Worm (Caenorhabditis elegans): ENCODE measurements around the gene smg-6.

Gene smg-6

DNA sequence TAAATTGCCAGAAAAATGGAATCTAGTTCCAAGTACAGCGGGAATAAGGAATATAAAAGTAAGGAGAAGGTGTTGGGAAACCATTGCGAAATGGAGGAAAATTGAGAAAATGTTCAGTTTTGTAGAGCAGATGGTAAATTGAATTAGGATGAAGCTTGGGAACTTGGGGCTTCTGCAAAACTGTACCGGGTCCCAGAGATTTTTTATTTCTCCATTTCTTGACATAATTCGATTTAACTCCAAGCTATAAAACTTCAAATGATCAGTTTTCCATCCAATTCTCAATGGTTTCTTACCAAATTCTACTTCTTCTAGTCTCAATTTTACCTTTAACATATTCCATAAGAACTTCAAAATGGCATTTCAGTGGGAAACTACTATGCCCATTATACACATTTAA, 5.5 kb upstream of the smg-6 start, which contains the start of the genes E02H9.9 and E02H9.1:
TSS of gene E02H9.9 (minus strand) at position 101 of the 400 bp plus-strand sequence.
TSS of gene E02H9.1 (plus strand) at position 285 of the 400 bp plus-strand sequence.
- TF ChIP-seq cog-1 (tag; optimal IDR thresholded peaks at IDR 0.05) (no peak), T22C8.4 (GFP tag; IDR thresholded peaks at IDR 0.05) (no peak), tab-1 (GFP tag; IDR thresholded peaks at IDR 0.05) (no peak), ztf-23 (GFP tag; IDR thresholded peaks at IDR 0.05) (no peak), med-1 (GFP tag; optimal IDR thresholded peaks at IDR 0.05; ENCODE audit: insufficient read depth) (no peak), ztf-29 (GFP tag; IDR thresholded peaks at IDR 0.05) (no peak), klf-2 (GFP tag; conservative IDR thresholded peaks at IDR 0.05) (no peak)

DNA sequence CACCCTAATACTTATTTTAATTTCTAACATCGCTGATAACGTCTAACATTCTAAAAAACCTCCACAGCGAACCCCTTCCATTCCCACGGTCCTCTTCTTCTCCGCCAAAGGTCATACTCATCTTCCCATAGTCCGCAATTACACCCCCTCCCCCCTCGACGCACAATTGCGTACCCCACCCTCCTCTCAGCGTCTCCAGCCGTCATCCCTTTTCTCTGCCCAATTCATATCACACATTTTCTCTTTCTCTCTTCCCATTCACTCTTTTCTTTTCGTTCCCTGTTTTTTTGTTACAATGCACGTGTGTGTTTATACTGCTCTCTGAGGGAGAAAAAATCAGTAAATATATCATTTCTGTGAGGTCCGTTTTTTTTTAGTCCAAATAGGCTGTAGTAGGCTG, 1.8 kb upstream of the smg-6 start:
- TF ChIP-seq ztf-23 (GFP tag; IDR thresholded peaks at IDR 0.05), result 0 out of 2 replicates have a peak, but pooled peaks have one; percentile 20
- peak; percentile 78 for TF ChIP-seq flt-1 (GFP tag; IDR thresholded peaks at IDR 0.05)
- TF ChIP-seq ref-1 (GFP tag; conservative IDR thresholded peaks at IDR 0.05), result no peak

DNA sequence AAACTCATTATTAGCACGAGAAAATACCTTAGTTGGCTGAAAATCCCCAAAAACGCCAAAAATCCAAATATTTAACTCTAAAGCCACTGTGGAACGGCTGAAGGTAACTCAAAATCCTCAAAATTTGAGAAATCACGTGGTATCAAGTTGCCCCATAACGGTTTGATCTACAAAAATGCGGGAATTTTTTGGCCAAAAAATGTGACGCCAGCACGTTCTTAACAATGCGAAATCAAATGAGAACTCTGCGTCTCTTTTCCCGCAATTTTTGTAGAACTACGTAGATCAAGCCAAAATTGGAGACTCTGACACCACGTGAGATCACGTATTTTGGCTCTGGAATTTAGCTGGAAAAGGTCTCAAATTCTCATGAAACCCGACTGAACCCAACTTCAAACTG, 1.1 kb downstream of the smg-6 start:
- TF ChIP-seq flt-1 (GFP tag; IDR thresholded peaks at IDR 0.05) (no peak), cog-1 (tag; optimal IDR thresholded peaks at IDR 0.05) (no peak), T22C8.4 (GFP tag; IDR thresholded peaks at IDR 0.05) (no peak), ref-1 (GFP tag; conservative IDR thresholded peaks at IDR 0.05) (no peak), tab-1 (GFP tag; IDR thresholded peaks at IDR 0.05) (no peak), ztf-23 (GFP tag; IDR thresholded peaks at IDR 0.05) (no peak), med-1 (GFP tag; optimal IDR thresholded peaks at IDR 0.05; ENCODE audit: insufficient read depth) (no peak), klf-2 (GFP tag; conservative IDR thresholded peaks at IDR 0.05) (no peak), ztf-29 (GFP tag; IDR thresholded peaks at IDR 0.05) (no peak)

DNA sequence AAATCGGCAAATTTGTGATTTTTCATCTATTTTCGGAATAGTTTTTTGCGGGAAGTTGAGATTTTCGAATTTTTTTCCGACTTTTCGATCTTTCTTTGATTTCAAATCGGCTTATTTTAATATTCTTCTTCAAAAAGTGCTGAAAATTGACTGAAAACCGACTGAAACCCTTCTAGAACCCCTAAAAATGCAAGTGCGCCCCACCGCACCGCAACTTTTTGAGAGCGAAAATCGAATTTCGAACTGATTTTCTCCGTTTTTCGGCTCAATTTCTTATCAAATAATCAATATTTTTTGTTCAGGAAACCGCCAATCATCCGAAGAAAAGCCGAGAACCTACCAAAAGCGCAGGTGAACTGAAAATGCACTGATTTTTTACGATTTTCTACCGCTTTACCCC, 3.6 kb downstream of the smg-6 start:
- TF ChIP-seq ztf-23 (GFP tag; IDR thresholded peaks at IDR 0.05), result no peak
- no peak for TF ChIP-seq cog-1 (tag; optimal IDR thresholded peaks at IDR 0.05)
- TF ChIP-seq klf-2 (GFP tag; conservative IDR thresholded peaks at IDR 0.05), result no peak
- TF ChIP-seq med-1 (GFP tag; optimal IDR thresholded peaks at IDR 0.05; ENCODE audit: insufficient read depth), result no peak
- no peak for TF ChIP-seq tab-1 (GFP tag; IDR thresholded peaks at IDR 0.05)
- no peak for TF ChIP-seq T22C8.4 (GFP tag; IDR thresholded peaks at IDR 0.05)
- no peak for TF ChIP-seq flt-1 (GFP tag; IDR thresholded peaks at IDR 0.05)
- no peak for TF ChIP-seq ref-1 (GFP tag; conservative IDR thresholded peaks at IDR 0.05)
- no peak for TF ChIP-seq ztf-29 (GFP tag; IDR thresholded peaks at IDR 0.05)

DNA sequence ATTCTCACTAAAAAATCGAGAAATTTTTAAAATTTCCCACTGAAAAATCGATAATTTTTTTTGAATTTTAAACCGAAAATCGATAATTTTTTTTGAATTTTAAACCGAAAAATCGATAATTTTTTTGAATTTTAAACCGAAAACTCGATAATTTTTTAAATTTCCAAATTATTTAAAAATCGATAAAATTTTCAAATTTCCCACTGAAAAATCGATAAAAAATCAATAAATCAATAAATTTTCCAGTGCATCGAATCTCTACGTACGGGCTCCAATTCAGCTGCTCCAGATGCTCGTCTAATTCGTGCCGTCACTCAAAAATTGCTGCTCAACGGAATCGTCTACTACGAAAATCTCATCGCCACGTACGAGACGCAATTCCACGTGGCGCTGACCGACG, 5.0 kb downstream of the smg-6 start:
- no peak for TF ChIP-seq klf-2 (GFP tag; conservative IDR thresholded peaks at IDR 0.05)
- TF ChIP-seq T22C8.4 (GFP tag; IDR thresholded peaks at IDR 0.05), result peak; percentile 70

DNA sequence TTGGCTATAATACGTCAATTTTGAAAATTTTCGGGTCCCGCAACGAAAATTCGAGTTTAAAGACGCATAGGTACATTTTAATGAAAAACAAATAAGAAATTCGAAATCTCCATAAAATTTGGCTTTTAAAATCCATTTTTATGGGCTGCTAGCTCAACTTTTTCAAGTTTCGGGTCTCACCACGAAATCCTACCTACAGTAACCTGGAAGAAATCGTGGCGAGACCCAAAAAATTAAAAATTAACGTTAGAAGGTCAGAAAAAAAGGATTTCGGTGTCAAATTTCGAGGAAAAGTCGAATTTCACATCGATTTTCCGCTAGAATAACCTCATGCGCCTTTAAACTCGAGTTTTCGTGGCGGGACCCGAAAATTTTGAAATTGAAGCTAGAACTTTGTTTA, 8.5 kb downstream of the smg-6 start:
- no peak for TF ChIP-seq med-1 (GFP tag; optimal IDR thresholded peaks at IDR 0.05; ENCODE audit: insufficient read depth)

DNA sequence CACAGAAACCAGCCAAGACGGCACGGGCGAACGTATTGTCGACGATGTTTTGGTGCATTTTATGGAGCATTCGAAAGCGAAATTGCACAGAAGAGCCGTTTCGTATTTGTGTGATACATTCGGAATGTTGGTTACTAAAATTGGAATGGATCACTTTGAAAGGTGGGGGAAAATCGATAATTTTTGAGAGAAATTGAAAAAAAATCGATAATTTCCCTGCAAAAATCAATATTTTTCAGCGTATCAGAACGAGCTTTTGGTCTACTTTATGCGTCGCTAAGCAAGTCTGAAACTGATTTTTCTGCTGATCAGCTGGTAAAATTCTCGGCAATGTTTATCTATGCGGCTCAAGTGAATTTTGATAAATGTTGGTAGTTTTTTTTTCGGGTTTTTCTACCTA, 9.1 kb downstream of the smg-6 start:
- TF ChIP-seq klf-2 (GFP tag; conservative IDR thresholded peaks at IDR 0.05) (no peak), T22C8.4 (GFP tag; IDR thresholded peaks at IDR 0.05) (peak; percentile 73), flt-1 (GFP tag; IDR thresholded peaks at IDR 0.05) (no peak), ztf-23 (GFP tag; IDR thresholded peaks at IDR 0.05) (no peak), med-1 (GFP tag; optimal IDR thresholded peaks at IDR 0.05; ENCODE audit: insufficient read depth) (no peak), tab-1 (GFP tag; IDR thresholded peaks at IDR 0.05) (no peak)

DNA sequence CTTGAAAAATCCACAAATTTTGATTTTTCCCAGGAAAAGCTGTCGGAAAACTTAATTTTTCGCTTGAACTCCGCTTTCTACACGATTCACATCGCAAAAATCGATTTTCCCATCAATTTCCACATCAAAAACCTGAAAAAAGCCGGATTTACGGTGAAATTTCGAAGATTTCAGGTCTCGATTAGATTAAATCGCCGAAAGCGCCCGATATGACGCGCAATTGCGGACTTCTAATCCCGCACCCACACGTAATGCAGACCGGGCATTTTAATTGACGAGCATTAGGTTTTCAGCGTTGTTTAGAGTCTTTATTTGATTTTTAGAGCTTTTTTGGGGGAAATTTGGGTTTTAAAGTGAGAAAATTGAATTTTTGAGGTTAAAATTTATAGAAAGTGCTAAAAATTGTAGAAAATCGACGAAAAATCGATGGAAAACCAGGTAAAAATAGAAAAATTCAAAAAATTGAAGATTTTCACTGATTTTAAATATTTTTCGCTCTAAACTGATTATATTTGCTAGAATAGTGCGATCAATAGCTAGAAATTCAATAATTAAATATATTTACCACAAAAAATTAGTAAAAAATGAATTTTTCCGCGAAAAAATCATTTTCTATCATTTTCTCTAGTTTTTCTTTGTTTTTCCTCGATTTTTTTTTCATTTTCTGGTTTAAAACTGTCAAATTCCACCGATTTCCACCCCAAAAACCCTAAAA, 13.5 kb downstream of the smg-6 start, which contains the start of gene Y54F10AL.1:
TSS of gene Y54F10AL.1 (plus strand) at position 665 of the 715 bp plus-strand sequence.
- TF ChIP-seq klf-2 (GFP tag; conservative IDR thresholded peaks at IDR 0.05), result no peak
- TF ChIP-seq med-1 (GFP tag; optimal IDR thresholded peaks at IDR 0.05; ENCODE audit: insufficient read depth), result no peak
- no peak for TF ChIP-seq ztf-23 (GFP tag; IDR thresholded peaks at IDR 0.05)
- no peak for TF ChIP-seq T22C8.4 (GFP tag; IDR thresholded peaks at IDR 0.05)
- no peak for TF ChIP-seq ref-1 (GFP tag; conservative IDR thresholded peaks at IDR 0.05)
- TF ChIP-seq cog-1 (tag; optimal IDR thresholded peaks at IDR 0.05), result no peak
- no peak for TF ChIP-seq ztf-29 (GFP tag; IDR thresholded peaks at IDR 0.05)
- TF ChIP-seq tab-1 (GFP tag; IDR thresholded peaks at IDR 0.05), result no peak

DNA sequence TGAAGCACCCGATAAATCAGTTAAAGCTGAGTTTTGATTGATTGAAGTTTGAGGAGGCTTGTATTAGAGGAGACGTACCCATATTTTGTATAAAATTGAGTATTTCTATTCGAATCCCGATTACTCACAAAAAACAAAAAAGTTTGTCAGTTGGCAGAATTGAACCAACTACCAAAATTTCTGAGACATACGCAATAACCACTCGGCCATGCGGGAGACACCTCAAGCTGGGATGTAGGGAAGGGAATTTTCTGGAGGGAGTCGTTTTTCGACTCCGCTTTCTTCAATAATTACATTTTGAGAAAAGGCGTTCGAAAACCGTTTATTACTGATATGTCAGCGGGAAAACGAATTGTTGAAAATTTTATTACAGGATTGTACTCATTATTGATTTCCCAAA, 21.1 kb downstream of the smg-6 start:
- 0 out of 2 replicates have a peak, but pooled peaks have one; percentile 37 for TF ChIP-seq tab-1 (GFP tag; IDR thresholded peaks at IDR 0.05)

DNA sequence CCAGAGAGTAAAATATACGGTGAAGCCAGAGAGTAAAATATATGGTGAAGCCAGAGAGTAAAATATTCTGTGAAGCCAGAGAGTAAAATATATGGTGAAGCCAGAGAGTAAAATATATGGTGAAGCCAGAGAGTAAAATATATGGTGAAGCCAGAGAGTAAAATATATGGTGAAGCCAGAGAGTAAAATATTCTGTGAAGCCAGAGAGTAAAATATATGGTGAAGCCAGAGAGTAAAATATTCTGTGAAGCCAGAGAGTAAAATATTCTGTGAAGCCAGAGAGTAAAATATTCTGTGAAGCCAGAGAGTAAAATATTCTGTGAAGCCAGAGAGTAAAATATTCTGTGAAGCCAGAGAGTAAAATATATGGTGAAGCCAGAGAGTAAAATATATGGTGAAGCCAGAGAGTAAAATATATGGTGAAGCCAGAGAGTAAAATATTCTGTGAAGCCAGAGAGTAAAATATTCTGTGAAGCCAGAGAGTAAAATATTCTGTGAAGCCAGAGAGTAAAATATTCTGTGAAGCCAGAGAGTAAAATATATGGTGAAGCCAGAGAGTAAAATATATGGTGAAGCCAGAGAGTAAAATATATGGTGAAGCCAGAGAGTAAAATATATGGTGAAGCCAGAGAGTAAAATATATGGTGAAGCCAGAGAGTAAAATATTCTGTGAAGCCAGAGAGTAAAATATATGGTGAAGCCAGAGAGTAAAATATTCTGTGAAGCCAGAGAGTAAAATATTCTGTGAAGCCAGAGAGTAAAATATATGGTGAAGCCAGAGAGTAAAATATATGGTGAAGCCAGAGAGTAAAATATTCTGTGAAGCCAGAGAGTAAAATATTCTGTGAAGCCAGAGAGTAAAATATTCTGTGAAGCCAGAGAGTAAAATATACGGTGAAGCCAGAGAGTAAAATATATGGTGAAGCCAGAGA, 23.9 kb downstream of the smg-6 start:
- TF ChIP-seq ztf-23 (GFP tag; IDR thresholded peaks at IDR 0.05), result peak; percentile 95
- peak; percentile 89 for TF ChIP-seq T22C8.4 (GFP tag; IDR thresholded peaks at IDR 0.05)
- TF ChIP-seq flt-1 (GFP tag; IDR thresholded peaks at IDR 0.05), result peak; percentile 97
- peak; percentile 97 for TF ChIP-seq klf-2 (GFP tag; conservative IDR thresholded peaks at IDR 0.05)
- TF ChIP-seq ref-1 (GFP tag; conservative IDR thresholded peaks at IDR 0.05), result peak; percentile 95
- TF ChIP-seq ztf-29 (GFP tag; IDR thresholded peaks at IDR 0.05), result peak; percentile 99
- peak; percentile 90 for TF ChIP-seq tab-1 (GFP tag; IDR thresholded peaks at IDR 0.05)
